Worm (Caenorhabditis elegans) whole organism, young adult: ENCODE results near the gene Y39A1A.10.
A peak's percentile ranks its signal among the peaks of the same experiment; 100 is the strongest.

Experiments
- D2030.7 ChIP-seq: fragments of 200-800 bp; sonication (Bioruptor generic); IDR thresholded peaks from 2 replicates; pipeline ENCODE4 v1.3.6; 2022; ENCODE audit warnings: missing genetic modification reagents, missing genetic modification characterization, missing compliant biosample characterization
- F10E7.11 ChIP-seq: sonication (generic microtip); optimal IDR thresholded peaks from 2 replicates; lab custom pipeline; 2017; ENCODE audit warnings: mild to moderate bottlenecking, missing genetic modification characterization, moderate library complexity, missing compliant biosample characterization
- F22D6.2 ChIP-seq: sonication (generic microtip); optimal IDR thresholded peaks from 2 replicates; lab custom pipeline; 2016; ENCODE audit warnings: mild to moderate bottlenecking, missing genetic modification characterization, missing compliant biosample characterization
- F23B12.7 ChIP-seq: sonication (generic microtip); optimal IDR thresholded peaks from 2 replicates; lab custom pipeline; 2017; ENCODE audit warnings: missing genetic modification characterization, mild to moderate bottlenecking, missing compliant biosample characterization, antibody characterized with exemption, moderate library complexity; ENCODE audit not compliant: insufficient read depth
- T07F8.4 ChIP-seq: sonication (generic microtip); optimal IDR thresholded peaks from 2 replicates; lab custom pipeline; 2016; ENCODE audit warnings: mild to moderate bottlenecking, missing genetic modification characterization, moderate library complexity, missing compliant biosample characterization
- akir-1 ChIP-seq: fragments of 200-800 bp; sonication (Bioruptor generic); optimal IDR thresholded peaks from 2 replicates; lab custom pipeline; 2018; ENCODE audit warnings: mild to moderate bottlenecking, missing genetic modification characterization, moderate library complexity, missing compliant biosample characterization
- attf-3 ChIP-seq: fragments of 200-800 bp; sonication (Bioruptor generic); conservative IDR thresholded peaks from 2 replicates; pipeline ENCODE4 v1.3.6; 2022; ENCODE audit warnings: missing genetic modification reagents, missing genetic modification characterization, missing compliant biosample characterization
- attf-5 ChIP-seq: fragments of 200-800 bp; sonication (Bioruptor generic); optimal IDR thresholded peaks from 2 replicates; lab custom pipeline; 2018; ENCODE audit warnings: mild to moderate bottlenecking, missing genetic modification characterization, missing compliant biosample characterization
- bed-2 ChIP-seq: fragments of 200-800 bp; sonication (Bioruptor generic); IDR thresholded peaks from 2 replicates; pipeline ENCODE4 v1.3.6; 2022; ENCODE audit warnings: missing genetic modification reagents, missing genetic modification characterization, missing compliant biosample characterization
- cebp-1 ChIP-seq, 2 experiments: fragments of 200-800 bp in 1 of 2; sonication (Bioruptor generic) in 1 of 2; sonication (generic microtip) in 1 of 2; IDR thresholded peaks in 1 of 2; optimal IDR thresholded peaks in 1 of 2; 2 replicates each; pipeline versions ENCODE4 v1.3.6 to Lab custom; 2017 to 2022; ENCODE audit warnings: missing compliant biosample characterization in 2 of 2, missing genetic modification characterization in 2 of 2, mild to moderate bottlenecking in 1 of 2, missing genetic modification reagents in 1 of 2, moderate library complexity in 1 of 2
- ceh-100 ChIP-seq: fragments of 200-800 bp; sonication (Bioruptor generic); IDR thresholded peaks from 2 replicates; pipeline ENCODE4 v1.3.6; 2022; ENCODE audit warnings: missing genetic modification reagents, missing genetic modification characterization, missing compliant biosample characterization
- ceh-91 ChIP-seq: fragments of 200-800 bp; sonication (Bioruptor generic); IDR thresholded peaks from 2 replicates; pipeline ENCODE4 v1.3.6; 2022; ENCODE audit warnings: missing genetic modification reagents, missing genetic modification characterization, missing compliant biosample characterization
- chd-7 ChIP-seq: sonication (generic microtip); optimal IDR thresholded peaks from 2 replicates; lab custom pipeline; 2016; ENCODE audit warnings: mild to moderate bottlenecking, missing genetic modification characterization, moderate library complexity, missing compliant biosample characterization
- dpl-1 ChIP-seq: fragments of 150-350 bp; optimal IDR thresholded peaks from 2 replicates; lab custom pipeline; 2014; ENCODE audit warnings: missing biosample characterization, missing genetic modification reagents, missing genetic modification characterization
- ekl-4 ChIP-seq: fragments of 200-800 bp; sonication (Bioruptor generic); IDR thresholded peaks from 2 replicates; pipeline ENCODE4 v1.3.6; 2022; ENCODE audit warnings: missing genetic modification reagents, missing genetic modification characterization, missing compliant biosample characterization
- gei-17 ChIP-seq: fragments of 200-800 bp; sonication (Bioruptor generic); optimal IDR thresholded peaks from 2 replicates; lab custom pipeline; 2018; ENCODE audit warnings: mild to moderate bottlenecking, missing genetic modification characterization, missing compliant biosample characterization
- hsf-1 ChIP-seq: fragments of 200-800 bp; sonication (Bioruptor generic); IDR thresholded peaks from 2 replicates; pipeline ENCODE4 v1.3.6; 2022; ENCODE audit warnings: missing genetic modification reagents, missing genetic modification characterization, missing compliant biosample characterization
- let-526 ChIP-seq: fragments of 200-800 bp; sonication (Bioruptor generic); IDR thresholded peaks from 2 replicates; pipeline ENCODE4 v1.3.6; 2022; ENCODE audit warnings: missing genetic modification reagents, missing genetic modification characterization, missing compliant biosample characterization
- lin-35 ChIP-seq, 3 experiments: fragments of 150-350 bp in 2 of 3; sonication (generic microtip) in 1 of 3; optimal IDR thresholded peaks; 2 replicates each; lab custom pipeline; 2014 to 2018; ENCODE audit warnings: missing biosample characterization in 3 of 3, missing genetic modification characterization in 3 of 3, missing genetic modification reagents in 3 of 3
- lin-40 ChIP-seq: sonication (generic microtip); optimal IDR thresholded peaks from 2 replicates; lab custom pipeline; 2016; ENCODE audit warnings: missing genetic modification characterization, mild to moderate bottlenecking, missing compliant biosample characterization, missing genotype, missing genetic modification reagents
- madf-6 ChIP-seq: fragments of 200-800 bp; sonication (Bioruptor generic); IDR thresholded peaks from 2 replicates; pipeline ENCODE4 v1.3.6; 2022; ENCODE audit warnings: missing genetic modification reagents, missing genetic modification characterization, missing compliant biosample characterization
- mcd-1 ChIP-seq: fragments of 200-800 bp; sonication (Bioruptor generic); IDR thresholded peaks from 2 replicates; pipeline ENCODE4 v1.3.6; 2022; ENCODE audit warnings: missing genetic modification reagents, missing genetic modification characterization, missing compliant biosample characterization
- nfya-1 ChIP-seq: sonication (generic microtip); optimal IDR thresholded peaks from 2 replicates; lab custom pipeline; 2017; ENCODE audit warnings: antibody characterized with exemption, missing compliant biosample characterization, missing genetic modification characterization, borderline replicate concordance; ENCODE audit not compliant: insufficient read depth
- nhr-80 ChIP-seq: sonication (generic microtip); optimal IDR thresholded peaks from 2 replicates; lab custom pipeline; 2016; ENCODE audit warnings: missing genetic modification characterization, missing compliant biosample characterization
- nhr-90 ChIP-seq: sonication (generic microtip); optimal IDR thresholded peaks from 2 replicates; lab custom pipeline; 2016; ENCODE audit warnings: missing genotype, mild to moderate bottlenecking, missing genetic modification characterization, missing compliant biosample characterization
- rpc-1 ChIP-seq, 2 experiments: fragments of 150-350 bp in 1 of 2; sonication (generic microtip) in 1 of 2; optimal IDR thresholded peaks; 2 replicates each; lab custom pipeline; 2014 to 2018; ENCODE audit warnings: missing biosample characterization in 1 of 2, missing genetic modification characterization in 1 of 2, missing genetic modification reagents in 1 of 2, missing genotype in 1 of 2
- tbp1 ChIP-seq: fragments of 200-800 bp; sonication (Bioruptor generic); optimal IDR thresholded peaks from 2 replicates; lab custom pipeline; 2018; ENCODE audit warnings: mild to moderate bottlenecking, missing genetic modification characterization, missing compliant biosample characterization
- ztf-18 ChIP-seq: sonication (generic microtip); optimal IDR thresholded peaks from 2 replicates; lab custom pipeline; 2016; ENCODE audit warnings: missing genotype, mild to moderate bottlenecking, missing genetic modification characterization, missing compliant biosample characterization
- ztf-25 ChIP-seq: fragments of 200-800 bp; sonication (Bioruptor generic); IDR thresholded peaks from 2 replicates; pipeline ENCODE4 v1.3.6; 2022; ENCODE audit warnings: missing genetic modification reagents, missing genetic modification characterization, missing compliant biosample characterization

Y39A1A.10 gene

ce11 chrIII:10671894-10672293 lies 39.4 kb downstream of the Y39A1A.10 start:
- TF ChIP-seq F10E7.11 (tag; lab: Kevin White, UChicago): no peak
- no peak for TF ChIP-seq let-526
- TF ChIP-seq nhr-80 (tag; lab: Kevin White, UChicago): no peak
- no peak for TF ChIP-seq T07F8.4
- TF ChIP-seq mcd-1 (GFP tag; lab: Robert Waterston, UW): no peak
- no peak for TF ChIP-seq ceh-100
- no peak for TF ChIP-seq attf-3
- TF ChIP-seq ztf-18 (tag; lab: Kevin White, UChicago): no peak

- TF ChIP-seq hsf-1: peak; percentile 94
Observed at ce11 chrIII:10678110-10678509, 45.6 kb downstream of the Y39A1A.10 start.

- TF ChIP-seq D2030.7 (no peak), lin-35 (GFP tag; optimal IDR thresholded peaks at IDR 0.05; lab: Kevin White, UChicago) (no peak), tbp1 (no peak), bed-2 (GFP tag; lab: Robert Waterston, UW) (no peak), gei-17 (GFP tag; lab: Kevin White, UChicago) (no peak), lin-40 (no peak), chd-7 (tag; lab: Kevin White, UChicago) (no peak), rpc-1 (optimal IDR thresholded peaks at IDR 0.05; lab: Kevin White, UChicago) (no peak), rpc-1 (tag; optimal IDR thresholded peaks at IDR 0.05; lab: Kevin White, UChicago) (no peak), ceh-91 (GFP tag; lab: Robert Waterston, UW) (no peak), madf-6 (GFP tag; lab: Robert Waterston, UW) (no peak), ekl-4 (GFP tag; lab: Robert Waterston, UW) (no peak), dpl-1 (GFP tag; lab: Kevin White, UChicago) (no peak), cebp-1 (GFP tag; IDR thresholded peaks at IDR 0.05; lab: Robert Waterston, UW) (no peak), cebp-1 (tag; optimal IDR thresholded peaks at IDR 0.05; lab: Kevin White, UChicago) (no peak), nhr-90 (no peak), nfya-1 (tag; lab: Kevin White, UChicago) (no peak), akir-1 (GFP tag; lab: Kevin White, UChicago) (no peak), ztf-25 (GFP tag; lab: Robert Waterston, UW) (no peak), attf-5 (GFP tag; lab: Kevin White, UChicago) (no peak), F22D6.2 (no peak), F23B12.7 (tag; lab: Kevin White, UChicago) (no peak)
Observed at ce11 chrIII:10678971-10679370, 46.4 kb downstream of the Y39A1A.10 start, which contains the start of gene Y39A1A.16. Gene Y39A1A.16 (plus strand): TSS chrIII:10679271.
